Fruit fly (Drosophila melanogaster) whole organism, adult: ENCODE measurements around the gene smal.

Experiments used
- CG11617 ChIP-seq: fragments of 200-800 bp; sonication (Bioruptor generic); optimal IDR thresholded peaks from 2 replicates; lab custom pipeline; 2017; ENCODE audit warnings: mild to moderate bottlenecking, missing biosample characterization, missing genetic modification reagents, missing genetic modification characterization
- CG12768 ChIP-seq: fragments of 200-800 bp; sonication (Bioruptor generic); optimal IDR thresholded peaks from 2 replicates; lab custom pipeline; 2017; ENCODE audit warnings: missing biosample characterization, missing genetic modification characterization, mild to moderate bottlenecking, moderate library complexity, missing genetic modification reagents
- CG14711 ChIP-seq: fragments of 200-800 bp; sonication (Bioruptor generic); optimal IDR thresholded peaks from 2 replicates; lab custom pipeline; 2018; ENCODE audit warnings: missing biosample characterization, mild to moderate bottlenecking, missing genetic modification characterization, moderate library complexity
- CG1620 ChIP-seq: fragments of 200-800 bp; sonication (Bioruptor generic); optimal IDR thresholded peaks from 2 replicates; lab custom pipeline; 2016; ENCODE audit warnings: missing biosample characterization, missing genetic modification characterization
- CG33017 ChIP-seq: fragments of 200-800 bp; sonication (Bioruptor generic); optimal IDR thresholded peaks from 2 replicates; lab custom pipeline; 2018; ENCODE audit warnings: missing biosample characterization, mild to moderate bottlenecking, missing genetic modification characterization, moderate library complexity
- CG7101 ChIP-seq: fragments of 200-800 bp; sonication (Bioruptor generic); optimal IDR thresholded peaks from 2 replicates; lab custom pipeline; 2018; ENCODE audit warnings: missing biosample characterization, mild to moderate bottlenecking, missing genetic modification characterization, moderate library complexity
- Hr96 ChIP-seq: fragments of 200-800 bp; sonication (Bioruptor generic); optimal IDR thresholded peaks from 2 replicates; lab custom pipeline; 2016; ENCODE audit warnings: missing biosample characterization, missing genetic modification characterization
- Mnt ChIP-seq: fragments of 200-800 bp; sonication (Bioruptor generic); optimal IDR thresholded peaks from 2 replicates; lab custom pipeline; 2016; ENCODE audit warnings: missing biosample characterization, mild to moderate bottlenecking, missing genetic modification characterization
- cnc ChIP-seq, 2 experiments: fragments of >200 bp; optimal IDR thresholded peaks; 2 replicates each; lab custom pipeline; 2017
- kay ChIP-seq: fragments of 200-800 bp; sonication (Bioruptor generic); peaks from one replicate; lab custom pipeline; 2016; ENCODE audit warnings: missing biosample characterization, missing genetic modification characterization, borderline replicate concordance
- tj ChIP-seq: fragments of 200-800 bp; sonication (Bioruptor generic); optimal IDR thresholded peaks from 3 replicates; lab custom pipeline; 2017; ENCODE audit warnings: missing biosample characterization, mild to moderate bottlenecking, missing genetic modification characterization, moderate library complexity
- toe ChIP-seq: fragments of 200-800 bp; sonication (Bioruptor generic); optimal IDR thresholded peaks from 2 replicates; lab custom pipeline; 2016; ENCODE audit warnings: missing biosample characterization, missing genetic modification characterization

dm6 chr2L:6199544-6199943 is 20.6 kb downstream of the smal start:
- TF ChIP-seq Mnt (GFP tag; lab: Kevin White, UChicago) (no peak), kay (GFP tag; lab: Kevin White, UChicago) (no peak), cnc (optimal IDR thresholded peaks at IDR 0.05; lab: Kevin White, UChicago) (no peak), CG11617 (GFP tag; lab: Kevin White, UChicago) (no peak), CG12768 (no peak), Hr96 (GFP tag; lab: Kevin White, UChicago) (no peak), toe (GFP tag; lab: Kevin White, UChicago) (no peak), CG33017 (tag; lab: Kevin White, UChicago) (no peak), tj (GFP tag; lab: Kevin White, UChicago) (no peak), CG7101 (no peak), CG1620 (GFP tag; lab: Kevin White, UChicago) (no peak), CG14711 (no peak)
